Fruit fly (Drosophila melanogaster): Measurements from ENCODE around the gene Gnpnat.

Gene Gnpnat

DNA sequence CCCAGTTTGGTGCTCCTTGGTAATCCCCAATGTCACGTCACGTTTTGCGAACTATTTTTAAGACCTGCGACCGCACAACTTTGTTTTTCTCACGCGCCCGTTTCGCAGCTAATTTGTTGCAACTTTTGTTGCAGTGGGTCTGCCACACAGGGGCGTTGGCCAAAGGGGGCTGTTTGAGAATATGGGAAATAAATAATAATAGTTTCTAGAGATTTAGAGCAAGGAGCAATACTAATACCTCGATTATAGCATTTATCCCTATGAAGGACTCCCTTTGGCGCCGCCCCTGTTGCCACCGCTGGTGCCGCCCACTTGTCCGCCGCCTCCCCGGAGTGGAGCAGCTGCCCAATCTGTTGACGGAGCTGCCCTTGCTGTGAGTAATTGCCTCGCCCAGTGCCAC is 17.2 kb downstream of the Gnpnat start (continued):
- TF ChIP-seq PHDP (tag; optimal IDR thresholded peaks at IDR 0.05): no peak
- TF ChIP-seq lbe (GFP tag; optimal IDR thresholded peaks at IDR 0.05): no peak
- TF ChIP-seq Gug (GFP tag; IDR thresholded peaks at IDR 0.05): peak; percentile 29; the same call in 1 of the 4 replicates
- TF ChIP-seq Lhr (GFP tag; optimal IDR thresholded peaks at IDR 0.05): no peak
- 0 out of 3 replicates have a peak, but pooled peaks have one; percentile 30 for TF ChIP-seq jigr1 (GFP tag; IDR thresholded peaks at IDR 0.05)
- peak; percentile 32 for TF ChIP-seq CG9817 (tag; optimal IDR thresholded peaks at IDR 0.05)
- no peak for TF ChIP-seq CG2712 (tag; optimal IDR thresholded peaks at IDR 0.05)
- peak; percentile 59; the same call in 2 of the 3 replicates for TF ChIP-seq zfh1 (GFP tag; IDR thresholded peaks at IDR 0.05)
- TF ChIP-seq CG10462 (GFP tag; optimal IDR thresholded peaks at IDR 0.05): no peak
- TF ChIP-seq ato (GFP tag; IDR thresholded peaks at IDR 0.05; ENCODE audit: partially characterized antibody): no peak
- peak; percentile 32 for TF ChIP-seq Ets65A (GFP tag)
- TF ChIP-seq unpg (GFP tag; optimal IDR thresholded peaks at IDR 0.05): peak; percentile 19
- TF ChIP-seq CG3726 (GFP tag; IDR thresholded peaks at IDR 0.05): no peak
- TF ChIP-seq BtbVII (GFP tag; optimal IDR thresholded peaks at IDR 0.05): no peak
- TF ChIP-seq HmgZ (tag; optimal IDR thresholded peaks at IDR 0.05): no peak
- 0 out of 3 replicates have a peak, but pooled peaks have one; percentile 26 for TF ChIP-seq CG7357 (GFP tag; IDR thresholded peaks at IDR 0.05)
- no peak for TF ChIP-seq CG12744 (GFP tag; optimal IDR thresholded peaks at IDR 0.05)
- no peak for TF ChIP-seq CG8290 (GFP tag; optimal IDR thresholded peaks at IDR 0.05)
- TF ChIP-seq CG8290 (tag; optimal IDR thresholded peaks at IDR 0.05): no peak
- 0 out of 2 replicates have a peak, but pooled peaks have one; percentile 42 for TF ChIP-seq CG7372 (GFP tag; IDR thresholded peaks at IDR 0.05)
- no peak for TF ChIP-seq CG15073 (GFP tag; optimal IDR thresholded peaks at IDR 0.05)
- TF ChIP-seq pros (GFP tag; optimal IDR thresholded peaks at IDR 0.05): no peak
- no peak for TF ChIP-seq Sry-β (GFP tag; optimal IDR thresholded peaks at IDR 0.05)
- peak; percentile 11 for TF ChIP-seq Ssrp (tag; optimal IDR thresholded peaks at IDR 0.05)
- no peak for TF ChIP-seq Hr51 (GFP tag; optimal IDR thresholded peaks at IDR 0.05)
- TF ChIP-seq vvl (GFP tag; IDR thresholded peaks at IDR 0.05): peak; percentile 63
- no peak for TF ChIP-seq grn (GFP tag; optimal IDR thresholded peaks at IDR 0.05)
- no peak for TF ChIP-seq usp (GFP tag; optimal IDR thresholded peaks at IDR 0.05)
- TF ChIP-seq HLH3B (GFP tag; IDR thresholded peaks at IDR 0.05): peak; percentile 45; the same call in 1 of the 2 replicates
- TF ChIP-seq emc (GFP tag; optimal IDR thresholded peaks at IDR 0.05): no peak
- TF ChIP-seq CG12104 (GFP tag; optimal IDR thresholded peaks at IDR 0.05): no peak
- no peak for TF ChIP-seq Mes4 (GFP tag; optimal IDR thresholded peaks at IDR 0.05)
- no peak for TF ChIP-seq jumu (GFP tag; optimal IDR thresholded peaks at IDR 0.05)
- no peak for TF ChIP-seq Max (GFP tag; optimal IDR thresholded peaks at IDR 0.05)
- TF ChIP-seq CG7556 (GFP tag; optimal IDR thresholded peaks at IDR 0.05): no peak
- no peak for TF ChIP-seq Opbp (GFP tag; IDR thresholded peaks at IDR 0.05; ENCODE audit: partially characterized antibody)
- peak; percentile 20 for TF ChIP-seq CG10979 (tag; optimal IDR thresholded peaks at IDR 0.05)
- TF ChIP-seq CG4282 (GFP tag; optimal IDR thresholded peaks at IDR 0.05): no peak
- no peak for TF ChIP-seq h (optimal IDR thresholded peaks at IDR 0.05)
- TF ChIP-seq Oli (tag; optimal IDR thresholded peaks at IDR 0.05): peak; percentile 18
- no peak for TF ChIP-seq eyg (GFP tag; optimal IDR thresholded peaks at IDR 0.05)
- no peak for TF ChIP-seq corto (GFP tag; optimal IDR thresholded peaks at IDR 0.05)
- no peak for TF ChIP-seq Aef1 (GFP tag; IDR thresholded peaks at IDR 0.05)
- TF ChIP-seq CG13775 (GFP tag; optimal IDR thresholded peaks at IDR 0.05): no peak
- no peak for TF ChIP-seq CG4707 (GFP tag; optimal IDR thresholded peaks at IDR 0.05)
- TF ChIP-seq sr (GFP tag; IDR thresholded peaks at IDR 0.05): no peak
- TF ChIP-seq lmd (GFP tag; IDR thresholded peaks at IDR 0.05): peak; percentile 40; the same call in 1 of the 2 replicates
- 0 out of 2 replicates have a peak, but pooled peaks have one; percentile 9 for TF ChIP-seq CG5953 (GFP tag; IDR thresholded peaks at IDR 0.05)
- TF ChIP-seq CG10209 (GFP tag; optimal IDR thresholded peaks at IDR 0.05): peak; percentile 7
- 0 out of 2 replicates have a peak, but pooled peaks have one; percentile 18 for TF ChIP-seq CG17328 (GFP tag; IDR thresholded peaks at IDR 0.05)
- TF ChIP-seq CG12299 (tag; optimal IDR thresholded peaks at IDR 0.05): no peak
- 0 out of 3 replicates have a peak, but pooled peaks have one; percentile 18 for TF ChIP-seq z (GFP tag; IDR thresholded peaks at IDR 0.05)
